Fruit fly (Drosophila melanogaster) whole organism, wandering third instar larva: ENCODE measurements around the gene ect.

Source experiments
- Abd-B ChIP-seq: fragments of >200 bp; optimal IDR thresholded peaks from 2 replicates; lab custom pipeline; 2017; ENCODE audit warnings: missing biosample characterization, missing genetic modification characterization
- CG32264 ChIP-seq: fragments of 200-800 bp; sonication (Bioruptor generic); optimal IDR thresholded peaks from 2 replicates; lab custom pipeline; 2016; ENCODE audit warnings: missing biosample characterization, missing genetic modification characterization
- CG9705 ChIP-seq: fragments of 200-800 bp; sonication (Bioruptor generic); optimal IDR thresholded peaks from 2 replicates; lab custom pipeline; 2018; ENCODE audit warnings: missing biosample characterization, mild to moderate bottlenecking, missing genetic modification characterization
- CrebA ChIP-seq: fragments of 200-800 bp; sonication (Bioruptor generic); optimal IDR thresholded peaks from 2 replicates; lab custom pipeline; 2016; ENCODE audit warnings: missing biosample characterization, mild to moderate bottlenecking, missing genetic modification characterization, borderline replicate concordance
- Dfd ChIP-seq: fragments of >200 bp; optimal IDR thresholded peaks from 2 replicates; lab custom pipeline; 2017; ENCODE audit warnings: missing biosample characterization, missing genetic modification characterization
- Dif ChIP-seq: fragments of 200-275, 200-300 bp; sonication (Bioruptor generic); optimal IDR thresholded peaks from 2 replicates; lab custom pipeline; 2018; ENCODE audit warnings: missing biosample characterization, missing genetic modification characterization; ENCODE audit not compliant: partially characterized antibody
- GATAd ChIP-seq: sonication (Bioruptor generic); optimal IDR thresholded peaks from 2 replicates; lab custom pipeline; 2016; ENCODE audit warnings: missing biosample characterization, missing genetic modification characterization
- HLH106 ChIP-seq: fragments of 200-800 bp; optimal IDR thresholded peaks from 3 replicates; lab custom pipeline; 2019; ENCODE audit warnings: missing biosample characterization, mild to moderate bottlenecking, missing genetic modification characterization, moderate library complexity
- Hnf4 ChIP-seq: fragments of 200-800 bp; sonication (Bioruptor generic); optimal IDR thresholded peaks from 2 replicates; lab custom pipeline; 2016; ENCODE audit warnings: missing biosample characterization, mild to moderate bottlenecking, missing genetic modification characterization
- Hr78 ChIP-seq: fragments of >200 bp; optimal IDR thresholded peaks from 2 replicates; lab custom pipeline; 2017; ENCODE audit warnings: missing biosample characterization, missing genetic modification characterization
- Hr83 ChIP-seq: fragments of 200-300 bp; sonication (Bioruptor generic); optimal IDR thresholded peaks from 2 replicates; lab custom pipeline; 2016; ENCODE audit warnings: missing biosample characterization, mild to moderate bottlenecking, missing genetic modification characterization, moderate library complexity; ENCODE audit not compliant: poor library complexity, severe bottlenecking
- Jra ChIP-seq: sonication (Bioruptor generic); optimal IDR thresholded peaks from 2 replicates; lab custom pipeline; 2016; ENCODE audit warnings: missing biosample characterization, missing genetic modification characterization
- Mio ChIP-seq: sonication (Bioruptor generic); optimal IDR thresholded peaks from 2 replicates; lab custom pipeline; 2016; ENCODE audit warnings: missing biosample characterization, missing genetic modification characterization
- Myc ChIP-seq: fragments of >200 bp; optimal IDR thresholded peaks from 2 replicates; lab custom pipeline; 2017
- N ChIP-seq: fragments of >200 bp; optimal IDR thresholded peaks from 2 replicates; lab custom pipeline; 2018; ENCODE audit warnings: missing biosample characterization, missing external identifiers, missing genetic modification characterization
- OdsH ChIP-seq: fragments of 200-800 bp; sonication (Bioruptor generic); optimal IDR thresholded peaks from 2 replicates; lab custom pipeline; 2016; ENCODE audit warnings: missing biosample characterization, mild to moderate bottlenecking, missing genetic modification characterization
- Rel ChIP-seq, 2 experiments: fragments of 200-800 bp; sonication (Bioruptor generic) in 1 of 2; optimal IDR thresholded peaks; 2 replicates in 1 of 2; 3 replicates in 1 of 2; lab custom pipeline; 2016 to 2019; ENCODE audit warnings: mild to moderate bottlenecking in 2 of 2, missing biosample characterization in 2 of 2, missing genetic modification characterization in 2 of 2, moderate library complexity in 1 of 2
- Sp1 ChIP-seq: fragments of 200-800 bp; sonication (Bioruptor generic); optimal IDR thresholded peaks from 3 replicates; lab custom pipeline; 2019; ENCODE audit warnings: missing biosample characterization, mild to moderate bottlenecking, missing genetic modification characterization, moderate library complexity
- Vsx2 ChIP-seq: fragments of 200-300, 225-300 bp; sonication (Bioruptor generic); optimal IDR thresholded peaks from 2 replicates; lab custom pipeline; 2018; ENCODE audit warnings: missing biosample characterization, missing genetic modification characterization; ENCODE audit not compliant: partially characterized antibody
- br ChIP-seq: fragments of 200-800 bp; sonication (Bioruptor generic); optimal IDR thresholded peaks from 2 replicates; lab custom pipeline; 2016; ENCODE audit warnings: missing biosample characterization, missing genetic modification characterization
- brk ChIP-seq: fragments of 200-800 bp; sonication (Bioruptor generic); optimal IDR thresholded peaks from 2 replicates; lab custom pipeline; 2016; ENCODE audit warnings: missing biosample characterization, mild to moderate bottlenecking, missing genetic modification characterization
- dl ChIP-seq, 2 experiments: fragments of 175-275, 200-275 bp in 1 of 2; fragments of 200-275 bp in 1 of 2; sonication (Bioruptor generic); optimal IDR thresholded peaks; lab custom pipeline; 2018; ENCODE audit warnings: mild to moderate bottlenecking in 2 of 2, missing biosample characterization in 2 of 2, missing genetic modification characterization in 2 of 2, moderate library complexity in 2 of 2; ENCODE audit not compliant: partially characterized antibody in 2 of 2, insufficient read depth in 1 of 2
- dmrt93B ChIP-seq: fragments of 200-800 bp; sonication (Bioruptor generic); optimal IDR thresholded peaks from 2 replicates; lab custom pipeline; 2018; ENCODE audit warnings: missing biosample characterization, mild to moderate bottlenecking, missing genetic modification characterization
- dsf ChIP-seq: sonication (Bioruptor generic); optimal IDR thresholded peaks from 2 replicates; lab custom pipeline; 2016; ENCODE audit warnings: missing biosample characterization, missing genetic modification characterization, borderline replicate concordance
- ey ChIP-seq: fragments of 200-800 bp; sonication (Bioruptor generic); optimal IDR thresholded peaks from 2 replicates; lab custom pipeline; 2016; ENCODE audit warnings: missing biosample characterization, missing genetic modification characterization
- foxo ChIP-seq, 2 experiments: fragments of 200-800 bp; sonication (Bioruptor generic); optimal IDR thresholded peaks; 2 replicates in 1 of 2; 3 replicates in 1 of 2; lab custom pipeline; 2016 to 2017; ENCODE audit warnings: missing biosample characterization in 2 of 2, missing genetic modification characterization in 2 of 2
- fru ChIP-seq: fragments of 200-800 bp; sonication (Bioruptor generic); optimal IDR thresholded peaks from 3 replicates; lab custom pipeline; 2016; ENCODE audit warnings: missing biosample characterization, mild to moderate bottlenecking, missing genetic modification characterization
- h ChIP-seq: fragments of 200-800 bp; sonication (Bioruptor generic); optimal IDR thresholded peaks from 3 replicates; lab custom pipeline; 2016; ENCODE audit warnings: missing biosample characterization, mild to moderate bottlenecking, missing genetic modification characterization
- jim ChIP-seq: fragments of 175-275, 200-325 bp; sonication (Bioruptor generic); optimal IDR thresholded peaks from 2 replicates; lab custom pipeline; 2016; ENCODE audit warnings: missing biosample characterization, mild to moderate bottlenecking, missing genetic modification characterization
- lola ChIP-seq: fragments of >200 bp; optimal IDR thresholded peaks from 2 replicates; lab custom pipeline; 2017; ENCODE audit warnings: missing biosample characterization, missing genetic modification characterization
- pan ChIP-seq: fragments of >200 bp; optimal IDR thresholded peaks from 2 replicates; lab custom pipeline; 2017
- psq ChIP-seq: fragments of 200-800 bp; sonication (Bioruptor generic); optimal IDR thresholded peaks from 3 replicates; lab custom pipeline; 2017; ENCODE audit warnings: missing biosample characterization, mild to moderate bottlenecking, missing genetic modification characterization, moderate library complexity
- rgr ChIP-seq: fragments of 200-800 bp; sonication (Bioruptor generic); optimal IDR thresholded peaks from 3 replicates; lab custom pipeline; 2016; ENCODE audit warnings: missing biosample characterization, mild to moderate bottlenecking, missing genetic modification characterization
- sage ChIP-seq: fragments of 200-800 bp; sonication (Bioruptor generic); optimal IDR thresholded peaks from 2 replicates; lab custom pipeline; 2016; ENCODE audit warnings: missing biosample characterization, mild to moderate bottlenecking, missing genetic modification characterization
- sv ChIP-seq: fragments of 200-800 bp; sonication (Bioruptor generic); optimal IDR thresholded peaks from 3 replicates; lab custom pipeline; 2016; ENCODE audit warnings: missing biosample characterization, missing genetic modification characterization
- tai ChIP-seq: sonication (Bioruptor generic); optimal IDR thresholded peaks from 2 replicates; lab custom pipeline; 2016; ENCODE audit warnings: missing biosample characterization, missing genetic modification characterization
- usp ChIP-seq: fragments of >200 bp; optimal IDR thresholded peaks from 2 replicates; lab custom pipeline; 2017; ENCODE audit warnings: missing biosample characterization, missing genetic modification characterization
- woc ChIP-seq: sonication (Bioruptor generic); optimal IDR thresholded peaks from 2 replicates; lab custom pipeline; 2016; ENCODE audit warnings: missing biosample characterization, mild to moderate bottlenecking, missing genetic modification characterization

Gene ect

dm6 chr3L:10238549-10238948, 36.9 kb upstream of the ect start:
- TF ChIP-seq HLH106 (tag; lab: Kevin White, UChicago) = no peak
- no peak for TF ChIP-seq sage (GFP tag; lab: Kevin White, UChicago)

dm6 chr3L:10233025-10233424, 31.4 kb upstream of the ect start:
- no peak for TF ChIP-seq N (GFP tag; lab: Kevin White, UChicago)
- TF ChIP-seq woc (GFP tag; lab: Kevin White, UChicago) = no peak
- TF ChIP-seq br (GFP tag; lab: Kevin White, UChicago) = no peak
- TF ChIP-seq tai (GFP tag; lab: Kevin White, UChicago) = no peak
- TF ChIP-seq GATAd = no peak
- TF ChIP-seq sv (GFP tag; lab: Kevin White, UChicago) = no peak

DNA sequence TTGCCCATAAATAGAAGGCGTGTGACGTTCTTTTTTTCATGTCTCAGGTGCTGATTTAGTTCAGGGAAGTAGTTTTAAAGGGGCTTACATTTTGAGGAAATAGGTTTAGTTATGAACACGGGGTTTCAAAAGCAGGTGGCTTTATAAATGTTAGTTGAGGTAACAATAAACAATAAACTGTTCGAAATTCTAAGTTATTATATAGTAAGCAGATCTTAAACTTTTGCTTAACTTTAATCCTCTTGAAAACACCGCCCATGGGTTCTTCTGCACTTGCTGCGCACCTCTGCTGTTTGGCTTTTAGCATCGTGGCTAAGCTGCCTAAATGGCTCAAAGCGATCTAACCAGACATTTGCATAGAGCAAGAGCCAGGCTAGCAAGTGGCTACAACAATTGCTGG, 28.9 kb upstream of the ect start:
- TF ChIP-seq brk (GFP tag; lab: Kevin White, UChicago) (no peak), usp (no peak), CrebA (GFP tag; lab: Kevin White, UChicago) (no peak)

DNA sequence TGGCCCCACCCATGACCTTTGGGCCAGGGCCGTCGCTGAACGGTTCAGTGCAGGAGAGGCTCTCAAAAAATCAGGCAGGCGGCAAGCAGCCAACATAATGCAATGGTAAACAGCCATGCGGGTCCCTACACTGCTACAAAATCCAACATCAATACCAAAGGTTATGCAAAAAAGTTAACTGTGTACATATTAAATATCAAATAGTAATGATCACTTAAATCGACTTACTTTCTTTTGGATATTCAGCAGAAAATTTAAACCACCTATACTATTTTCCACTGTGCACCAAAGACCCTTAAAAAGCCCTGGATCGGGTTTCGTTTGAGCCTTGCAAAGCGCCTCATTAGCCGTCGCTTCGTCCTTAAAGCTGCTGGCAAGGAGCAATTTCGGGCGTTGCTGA, 25.5 kb upstream of the ect start:
- TF ChIP-seq Hnf4 (peak; percentile 13), dmrt93B (peak; percentile 1), foxo (GFP tag; optimal IDR thresholded peaks at IDR 0.05; lab: Kevin White, UChicago) (peak in 1 of 2 experiments; percentile 69), CG32264 (no peak), sv (GFP tag; lab: Kevin White, UChicago) (no peak), HLH106 (tag; lab: Kevin White, UChicago) (peak; percentile 58), lola (GFP tag; lab: Kevin White, UChicago) (no peak), Sp1 (GFP tag; lab: Kevin White, UChicago) (peak; percentile 34), Myc (lab: Kevin White, UChicago) (no peak), Dfd (GFP tag; lab: Kevin White, UChicago) (no peak), jim (GFP tag; lab: Kevin White, UChicago) (no peak), woc (GFP tag; lab: Kevin White, UChicago) (peak; percentile 35), Hr83 (GFP tag; lab: Kevin White, UChicago) (no peak), dsf (GFP tag; lab: Kevin White, UChicago) (no peak), ey (GFP tag; lab: Kevin White, UChicago) (peak; percentile 50), Hr78 (GFP tag; lab: Kevin White, UChicago) (no peak), CG9705 (GFP tag; lab: Kevin White, UChicago) (no peak), Vsx2 (GFP tag; lab: Kevin White, UChicago) (no peak), sage (GFP tag; lab: Kevin White, UChicago) (no peak), pan (lab: Kevin White, UChicago) (no peak), rgr (GFP tag; lab: Kevin White, UChicago) (peak; percentile 41), Dif (no peak), psq (GFP tag; lab: Kevin White, UChicago) (no peak), Mio (GFP tag; lab: Kevin White, UChicago) (no peak), br (GFP tag; lab: Kevin White, UChicago) (peak; percentile 43), Rel (GFP tag; optimal IDR thresholded peaks at IDR 0.05; lab: Kevin White, UChicago) (no peak), Rel (tag; optimal IDR thresholded peaks at IDR 0.05; lab: Kevin White, UChicago) (no peak), N (GFP tag; lab: Kevin White, UChicago) (no peak), fru (GFP tag; lab: Kevin White, UChicago) (peak; percentile 62), CrebA (GFP tag; lab: Kevin White, UChicago) (no peak), usp (no peak), OdsH (peak; percentile 41), GATAd (no peak), Abd-B (no peak), brk (GFP tag; lab: Kevin White, UChicago) (no peak), Jra (GFP tag; lab: Kevin White, UChicago) (no peak), dl (GFP tag; optimal IDR thresholded peaks at IDR 0.05; lab: Kevin White, UChicago; ENCODE audit: insufficient read depth in 1 of 2, partially characterized antibody in 2 of 2) (no peak), h (peak; percentile 75), tai (GFP tag; lab: Kevin White, UChicago) (no peak)
